Fruit fly (Drosophila melanogaster) whole organism, pupa: ENCODE measurements around the gene CG2209.

Source experiments
- CG10348 ChIP-seq: fragments of 200-800 bp; sonication (Bioruptor generic); IDR thresholded peaks from 2 replicates; pipeline ENCODE4 v1.3.6; 2022; ENCODE audit warnings: missing biosample characterization, missing genetic modification characterization
- CG15710 ChIP-seq: fragments of 200-800 bp; sonication (Bioruptor generic); optimal IDR thresholded peaks from 2 replicates; lab custom pipeline; 2018; ENCODE audit warnings: missing biosample characterization, mild to moderate bottlenecking, missing genetic modification characterization, moderate library complexity
- CG34367 ChIP-seq: fragments of 200-800 bp; sonication (Bioruptor generic); optimal IDR thresholded peaks from 2 replicates; lab custom pipeline; 2018; ENCODE audit warnings: missing biosample characterization, mild to moderate bottlenecking, missing genetic modification characterization
- CG8159 ChIP-seq: fragments of 200-800 bp; sonication (Bioruptor generic); optimal IDR thresholded peaks from 3 replicates; lab custom pipeline; 2018; ENCODE audit warnings: missing biosample characterization, mild to moderate bottlenecking, missing genetic modification characterization, moderate library complexity
- CG8301 ChIP-seq: fragments of 200-800 bp; sonication (Bioruptor generic); optimal IDR thresholded peaks from 2 replicates; lab custom pipeline; 2018; ENCODE audit warnings: missing biosample characterization, mild to moderate bottlenecking, missing genetic modification characterization
- D1 ChIP-seq: fragments of 200-800 bp; sonication (Bioruptor generic); optimal IDR thresholded peaks from 2 replicates; lab custom pipeline; 2018; ENCODE audit warnings: missing biosample characterization, mild to moderate bottlenecking, missing genetic modification characterization, moderate library complexity
- EcR ChIP-seq: fragments of 200-800 bp; sonication (Bioruptor generic); optimal IDR thresholded peaks from 3 replicates; lab custom pipeline; 2019; ENCODE audit warnings: missing biosample characterization, missing genetic modification characterization, mild to moderate bottlenecking, moderate library complexity, missing genetic modification reagents
- Pif1B ChIP-seq: fragments of 200-800 bp; sonication (Bioruptor generic); optimal IDR thresholded peaks from 3 replicates; lab custom pipeline; 2016; ENCODE audit warnings: missing biosample characterization, missing genetic modification characterization
- rn ChIP-seq: fragments of 200-800 bp; sonication (Bioruptor generic); IDR thresholded peaks from 2 replicates; pipeline ENCODE4 v1.3.6; 2022; ENCODE audit warnings: missing biosample characterization, missing genetic modification characterization

DNA sequence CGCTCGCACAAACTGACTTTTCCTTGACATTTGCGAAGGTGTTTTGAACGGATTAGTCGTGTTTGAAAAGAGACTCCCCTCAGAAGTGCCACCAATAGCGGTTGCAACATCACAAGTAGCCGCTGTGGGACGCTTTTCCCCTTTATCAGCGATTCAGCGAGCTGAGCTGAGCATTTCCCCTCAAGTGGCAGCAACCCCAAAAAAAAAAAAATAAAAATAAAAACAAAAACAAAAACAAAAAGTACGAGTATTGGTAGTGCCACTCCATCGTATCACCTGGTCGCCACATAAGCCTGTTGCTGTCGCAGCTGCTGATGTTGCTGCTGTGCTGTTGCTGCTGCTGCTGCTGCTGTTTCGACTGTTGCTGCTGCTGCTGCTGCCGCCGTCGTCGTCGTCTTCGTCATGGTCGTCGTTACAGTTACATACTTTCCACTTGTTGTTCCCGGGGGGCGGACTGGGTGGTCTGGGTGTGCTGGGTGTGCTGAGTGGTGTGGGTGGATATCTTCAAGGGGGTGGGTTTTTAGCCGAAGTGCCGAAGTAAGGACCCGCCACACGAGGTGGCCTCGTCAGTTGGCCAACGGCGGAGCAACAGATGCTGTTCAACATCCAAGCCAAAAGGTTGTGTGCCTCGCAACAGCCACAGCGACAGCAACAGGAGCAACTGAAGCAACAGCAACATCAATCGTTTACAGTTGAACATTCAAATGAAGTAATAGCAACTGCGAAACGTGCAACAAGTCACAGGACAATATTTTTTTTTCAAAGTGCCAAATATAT is 33.8 kb upstream of the CG2209 start, which contains the start of gene rsh:
- TF ChIP-seq CG8159 (tag; lab: Kevin White, UChicago) (no peak), Pif1B (no peak), CG8301 (tag; lab: Kevin White, UChicago) (no peak), rn (no peak), CG15710 (no peak), D1 (no peak), CG10348 (no peak), EcR (GFP tag; lab: Kevin White, UChicago) (no peak), CG34367 (tag; lab: Kevin White, UChicago) (no peak)
